Worm (Caenorhabditis elegans): Measurements from ENCODE around the gene ddr-1.
A peak's percentile ranks its signal among the peaks of the same experiment; 100 is the strongest.

Gene ddr-1

ce11 chrX:5467820-5468270, 6.8 kb downstream of the ddr-1 start, which contains the start of gene dpyd-1 (continued):
- peak; percentile 20 for TF ChIP-seq mes-2 (tag; optimal IDR thresholded peaks at IDR 0.05; ENCODE audit: poor library complexity, severe bottlenecking)
- no peak for TF ChIP-seq D1046.2 (GFP tag; IDR thresholded peaks at IDR 0.05)
- TF ChIP-seq tra-1 (GFP tag; IDR thresholded peaks at IDR 0.05), result peak; percentile 63
- TF ChIP-seq Y75B8A.6 (GFP tag; IDR thresholded peaks at IDR 0.05), result no peak
- TF ChIP-seq ceh-44 (GFP tag; IDR thresholded peaks at IDR 0.05), result no peak
- TF ChIP-seq ceh-62 (tag; optimal IDR thresholded peaks at IDR 0.05), result no peak
- TF ChIP-seq Y5F2A.4 (GFP tag; optimal IDR thresholded peaks at IDR 0.05), result no peak
- no peak for TF ChIP-seq nhr-76 (tag; optimal IDR thresholded peaks at IDR 0.05)
- no peak for TF ChIP-seq ctbp-1 (GFP tag; IDR thresholded peaks at IDR 0.05)
- no peak for TF ChIP-seq rbr-2 (tag; optimal IDR thresholded peaks at IDR 0.05)
- TF ChIP-seq skn-1 (tag; optimal IDR thresholded peaks at IDR 0.05), result no peak
- no peak for TF ChIP-seq lim-7 (GFP tag; IDR thresholded peaks at IDR 0.05)
- TF ChIP-seq aha-1 (tag), result peak; percentile 90
- no peak for TF ChIP-seq lin-15B (tag; optimal IDR thresholded peaks at IDR 0.05)
- no peak for TF ChIP-seq hmg-1.1 (GFP tag; IDR thresholded peaks at IDR 0.05)
- no peak for TF ChIP-seq unc-39 (tag; optimal IDR thresholded peaks at IDR 0.05)
- no peak for TF ChIP-seq daf-8 (GFP tag; IDR thresholded peaks at IDR 0.05)
- no peak for TF ChIP-seq madf-9 (GFP tag; conservative IDR thresholded peaks at IDR 0.05)
- TF ChIP-seq nhr-48 (tag; optimal IDR thresholded peaks at IDR 0.05), result peak; percentile 22
- TF ChIP-seq ceh-82 (tag; optimal IDR thresholded peaks at IDR 0.05), result no peak
- TF ChIP-seq lir-3 (tag; optimal IDR thresholded peaks at IDR 0.05), result no peak
- no peak for TF ChIP-seq saeg-2 (GFP tag; IDR thresholded peaks at IDR 0.05)
- TF ChIP-seq egl-43 (GFP tag; IDR thresholded peaks at IDR 0.05), result no peak
- no peak for TF ChIP-seq F44E2.7 (GFP tag; IDR thresholded peaks at IDR 0.05)
- no peak for TF ChIP-seq nhr-237 (tag; optimal IDR thresholded peaks at IDR 0.05)
- no peak for TF ChIP-seq madf-5 (GFP tag; IDR thresholded peaks at IDR 0.05)
- TF ChIP-seq daf-12 (tag; optimal IDR thresholded peaks at IDR 0.05), result no peak
- TF ChIP-seq sdz-12 (GFP tag; optimal IDR thresholded peaks at IDR 0.05), result no peak
- TF ChIP-seq ces-1 (GFP tag; optimal IDR thresholded peaks at IDR 0.05), result no peak
- TF ChIP-seq ama-1 (optimal IDR thresholded peaks at IDR 0.05), result no peak
- no peak for TF ChIP-seq unc-62 (GFP tag; optimal IDR thresholded peaks at IDR 0.05 in 1 of 2)
- TF ChIP-seq unc-62 (tag; optimal IDR thresholded peaks at IDR 0.05), result no peak
- TF ChIP-seq egl-27 (tag; optimal IDR thresholded peaks at IDR 0.05), result no peak
- no peak for TF ChIP-seq jun-1 (tag; optimal IDR thresholded peaks at IDR 0.05)

DNA sequence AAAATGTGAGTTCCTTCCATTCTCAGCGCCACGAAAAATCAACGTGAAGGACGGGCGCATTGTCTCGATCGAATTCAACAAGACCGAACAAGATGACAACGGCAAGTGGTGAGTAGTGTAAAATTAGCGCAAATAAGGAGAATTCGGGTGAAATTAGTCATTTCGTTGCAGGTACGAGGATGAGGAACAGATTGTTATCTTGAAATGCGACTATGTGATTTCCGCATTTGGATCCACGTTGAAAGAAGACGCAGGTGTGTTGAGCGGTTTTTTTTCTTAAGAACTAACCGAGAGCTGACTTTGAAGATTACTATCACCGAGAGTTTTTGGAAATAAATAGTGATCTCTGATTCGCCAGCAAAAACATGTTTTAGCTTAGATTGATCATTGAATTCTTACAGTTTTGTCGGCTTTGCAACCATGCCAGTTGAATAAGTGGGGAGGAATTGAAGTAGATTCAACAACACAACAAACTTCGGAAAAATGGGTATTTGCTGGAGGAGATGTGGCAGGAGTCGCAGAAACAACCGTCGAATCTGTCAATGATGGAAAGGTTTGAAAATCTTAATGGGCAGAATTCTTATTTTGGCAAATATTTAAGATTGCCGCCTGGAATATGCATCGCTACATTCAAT, 9.2 kb downstream of the ddr-1 start:
- TF ChIP-seq aha-1 (tag) (peak; percentile 41), Y48G9A.11 (GFP tag; IDR thresholded peaks at IDR 0.05) (no peak), unc-62 (GFP tag; optimal IDR thresholded peaks at IDR 0.05 in 1 of 2) (peak in 1 of 2 experiments; percentile 91), unc-62 (tag; optimal IDR thresholded peaks at IDR 0.05) (no peak), ceh-32 (tag; optimal IDR thresholded peaks at IDR 0.05; ENCODE audit: poor library complexity) (no peak), ceh-44 (GFP tag; IDR thresholded peaks at IDR 0.05) (no peak), F37D6.2 (tag; optimal IDR thresholded peaks at IDR 0.05) (no peak), lin-29 (GFP tag; IDR thresholded peaks at IDR 0.05) (no peak), madf-5 (GFP tag; IDR thresholded peaks at IDR 0.05) (no peak)

DNA sequence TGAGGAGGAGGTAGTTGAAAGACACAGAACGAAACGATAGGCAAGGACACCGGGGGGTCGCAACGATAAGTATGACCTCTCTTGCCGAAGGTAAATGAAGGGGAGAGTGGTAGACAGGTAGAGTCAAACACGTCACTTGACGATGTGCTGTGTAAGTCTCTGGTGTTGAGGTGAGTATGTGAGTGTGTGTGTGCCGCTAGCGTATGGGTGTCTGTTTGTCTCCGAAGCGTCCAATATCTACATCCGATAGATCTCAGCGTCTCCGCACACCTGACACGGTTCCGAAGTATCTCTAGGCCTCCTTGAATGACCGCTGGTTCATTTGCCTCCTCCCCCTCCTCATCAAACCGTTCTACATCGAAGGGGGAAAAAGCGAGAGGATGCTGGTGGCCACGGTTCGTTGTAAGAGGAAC, 14.1 kb downstream of the ddr-1 start:
- TF ChIP-seq zfp-2 (tag; optimal IDR thresholded peaks at IDR 0.05), result no peak
- TF ChIP-seq skn-1 (tag; optimal IDR thresholded peaks at IDR 0.05), result no peak
- TF ChIP-seq ceh-82 (tag; optimal IDR thresholded peaks at IDR 0.05), result no peak
- no peak for TF ChIP-seq dmd-8 (GFP tag; IDR thresholded peaks at IDR 0.05)
- no peak for TF ChIP-seq egl-27 (tag; optimal IDR thresholded peaks at IDR 0.05)
- TF ChIP-seq dmd-9 (GFP tag; IDR thresholded peaks at IDR 0.05), result no peak
- peak; percentile 22 for TF ChIP-seq jun-1 (tag; optimal IDR thresholded peaks at IDR 0.05)
- TF ChIP-seq mxl-3 (GFP tag; optimal IDR thresholded peaks at IDR 0.05), result peak; percentile 86
- TF ChIP-seq snpc-1.2 (GFP tag; IDR thresholded peaks at IDR 0.05), result no peak
- TF ChIP-seq Y75B8A.6 (GFP tag; IDR thresholded peaks at IDR 0.05), result no peak
- TF ChIP-seq nhr-25 (tag; optimal IDR thresholded peaks at IDR 0.05; ENCODE audit: borderline replicate concordance, insufficient read depth), result peak; percentile 95
- TF ChIP-seq ama-1 (optimal IDR thresholded peaks at IDR 0.05), result no peak
- no peak for TF ChIP-seq nhr-10 (tag; optimal IDR thresholded peaks at IDR 0.05)
- no peak for TF ChIP-seq nhr-102 (tag; optimal IDR thresholded peaks at IDR 0.05)
- no peak for TF ChIP-seq tag-97 (GFP tag; IDR thresholded peaks at IDR 0.05)
- no peak for TF ChIP-seq fkh-10 (GFP tag; optimal IDR thresholded peaks at IDR 0.05)
- TF ChIP-seq lim-7 (GFP tag; IDR thresholded peaks at IDR 0.05), result no peak
- no peak for TF ChIP-seq ctbp-1 (GFP tag; IDR thresholded peaks at IDR 0.05)
- no peak for TF ChIP-seq dpl-1 (GFP tag; optimal IDR thresholded peaks at IDR 0.05)
